Fruit fly (Drosophila melanogaster) whole organism, embryonic: ENCODE measurements around the gene Hsp110.

Experiments
- Atf3 ChIP-seq: fragments of 200-800 bp; sonication (Bioruptor generic); optimal IDR thresholded peaks from 3 replicates; lab custom pipeline; 2016; ENCODE audit warnings: missing biosample characterization, missing genetic modification characterization
- Blimp-1 ChIP-seq: fragments of 200-800 bp; sonication (Bioruptor generic); optimal IDR thresholded peaks from 3 replicates; lab custom pipeline; 2018; ENCODE audit warnings: missing biosample characterization, missing genetic modification characterization, mild to moderate bottlenecking, moderate library complexity, missing genetic modification reagents
- CG11085 ChIP-seq: fragments of 200-800 bp; sonication (Bioruptor generic); IDR thresholded peaks from 2 replicates; pipeline ENCODE4 v1.3.6; 2022; ENCODE audit warnings: missing biosample characterization, missing genetic modification characterization
- CG13287 ChIP-seq: fragments of 200-800 bp; sonication (Bioruptor generic); IDR thresholded peaks from 2 replicates; pipeline ENCODE4 v1.3.6; 2022; ENCODE audit warnings: missing biosample characterization, missing genetic modification characterization; ENCODE audit not compliant: partially characterized antibody
- CG15479 ChIP-seq: fragments of 200-800 bp; sonication (Bioruptor generic); optimal IDR thresholded peaks from 3 replicates; lab custom pipeline; 2019; ENCODE audit warnings: missing biosample characterization, mild to moderate bottlenecking, missing genetic modification characterization, moderate library complexity
- CG15514 ChIP-seq: fragments of 200-800 bp; sonication (Bioruptor generic); optimal IDR thresholded peaks from 3 replicates; lab custom pipeline; 2017; ENCODE audit warnings: missing biosample characterization, missing genetic modification characterization, mild to moderate bottlenecking, moderate library complexity, missing genetic modification reagents
- CG16863 ChIP-seq: fragments of 200-800 bp; sonication (Bioruptor generic); optimal IDR thresholded peaks from 3 replicates; lab custom pipeline; 2016; ENCODE audit warnings: missing biosample characterization, missing genetic modification characterization
- CG17359 ChIP-seq: fragments of 200-800 bp; sonication (Bioruptor generic); optimal IDR thresholded peaks from 3 replicates; lab custom pipeline; 2018; ENCODE audit warnings: missing biosample characterization, mild to moderate bottlenecking, missing genetic modification characterization, moderate library complexity
- CG17568 ChIP-seq: fragments of 200-800 bp; sonication (Bioruptor generic); optimal IDR thresholded peaks from 2 replicates; lab custom pipeline; 2018; ENCODE audit warnings: missing biosample characterization, mild to moderate bottlenecking, missing genetic modification characterization, moderate library complexity
- CG3838 ChIP-seq: fragments of 200-800 bp; sonication (Bioruptor generic); optimal IDR thresholded peaks from 3 replicates; lab custom pipeline; 2016; ENCODE audit warnings: missing biosample characterization, missing genetic modification characterization
- CG42726 ChIP-seq: fragments of 200-800 bp; sonication (Bioruptor generic); IDR thresholded peaks from 2 replicates; pipeline ENCODE4 v1.3.6; 2022; ENCODE audit warnings: missing biosample characterization, missing genetic modification characterization; ENCODE audit not compliant: partially characterized antibody
- CG4360 ChIP-seq: fragments of 200-800 bp; sonication (Bioruptor generic); IDR thresholded peaks from 2 replicates; pipeline ENCODE4 v1.3.6; 2022; ENCODE audit warnings: missing biosample characterization, missing genetic modification characterization
- CG43689 ChIP-seq: fragments of 200-800 bp; sonication (Bioruptor generic); IDR thresholded peaks from 2 replicates; pipeline ENCODE4 v1.3.6; 2022; ENCODE audit warnings: missing biosample characterization, missing genetic modification characterization
- CG4854 ChIP-seq: fragments of 200-800 bp; sonication (Bioruptor generic); optimal IDR thresholded peaks from 2 replicates; lab custom pipeline; 2016; ENCODE audit warnings: missing biosample characterization, missing genetic modification characterization, inconsistent platforms
- CG6689 ChIP-seq: fragments of 200-800 bp; sonication (Bioruptor generic); IDR thresholded peaks from 2 replicates; pipeline ENCODE4 v1.3.6; 2022; ENCODE audit warnings: missing biosample characterization, missing genetic modification characterization
- CG6813 ChIP-seq: fragments of 200-800 bp; sonication (Bioruptor generic); optimal IDR thresholded peaks from 2 replicates; lab custom pipeline; 2017; ENCODE audit warnings: missing biosample characterization, missing genetic modification characterization, mild to moderate bottlenecking, moderate library complexity, missing genetic modification reagents
- CG9437 ChIP-seq: fragments of 200-800 bp; sonication (Bioruptor generic); optimal IDR thresholded peaks from 2 replicates; lab custom pipeline; 2018; ENCODE audit warnings: missing biosample characterization, mild to moderate bottlenecking, missing genetic modification characterization
- CkIIα-i1 ChIP-seq: fragments of 200-800 bp; sonication (Bioruptor generic); IDR thresholded peaks from 2 replicates; pipeline ENCODE4 v1.3.6; 2022; ENCODE audit warnings: missing biosample characterization, missing genetic modification characterization
- Dad ChIP-seq: fragments of 200-800 bp; sonication (Bioruptor generic); optimal IDR thresholded peaks from 3 replicates; lab custom pipeline; 2016; ENCODE audit warnings: missing biosample characterization, missing genetic modification characterization
- Deaf1 ChIP-seq: fragments of 200-800 bp; optimal IDR thresholded peaks from 3 replicates; lab custom pipeline; 2019; ENCODE audit warnings: missing biosample characterization, mild to moderate bottlenecking, missing genetic modification characterization, moderate library complexity
- Dll ChIP-seq: fragments of 200-800 bp; sonication (Bioruptor generic); IDR thresholded peaks from 4 replicates; pipeline ENCODE4 v1.3.6; 2022; ENCODE audit warnings: missing biosample characterization, missing genetic modification characterization; ENCODE audit not compliant: partially characterized antibody
- Drgx ChIP-seq: fragments of 200-800 bp; sonication (Bioruptor generic); IDR thresholded peaks from 2 replicates; pipeline ENCODE4 v1.3.6; 2022; ENCODE audit warnings: missing biosample characterization, missing genetic modification characterization
- E2f2 ChIP-seq: fragments of 200-800 bp; sonication (Bioruptor generic); IDR thresholded peaks from 2 replicates; pipeline ENCODE4 v1.3.6; 2022; ENCODE audit warnings: missing biosample characterization, missing genetic modification characterization
- H15 ChIP-seq: fragments of 200-800 bp; sonication (Bioruptor generic); IDR thresholded peaks from 3 replicates; pipeline ENCODE4 v1.3.6; 2022; ENCODE audit warnings: missing biosample characterization, missing genetic modification characterization
- H2.0 ChIP-seq: fragments of 200-800 bp; sonication (Bioruptor generic); IDR thresholded peaks from 2 replicates; pipeline ENCODE4 v1.3.6; 2022; ENCODE audit warnings: missing biosample characterization, missing genetic modification characterization
- Hand ChIP-seq: fragments of 200-800 bp; sonication (Bioruptor generic); optimal IDR thresholded peaks from 2 replicates; lab custom pipeline; 2017; ENCODE audit warnings: mild to moderate bottlenecking, missing biosample characterization, missing genetic modification reagents, missing genetic modification characterization
- Hey ChIP-seq: fragments of 200-800 bp; sonication (Bioruptor generic); optimal IDR thresholded peaks from 3 replicates; lab custom pipeline; 2018; ENCODE audit warnings: missing biosample characterization, mild to moderate bottlenecking, missing genetic modification characterization
- Hr51 ChIP-seq, 2 experiments: fragments of 200-800 bp; sonication (Bioruptor generic); optimal IDR thresholded peaks; 2 replicates in 1 of 2; 3 replicates in 1 of 2; lab custom pipeline; 2016 to 2018; ENCODE audit warnings: missing biosample characterization in 2 of 2, missing genetic modification characterization in 2 of 2, mild to moderate bottlenecking in 1 of 2, moderate library complexity in 1 of 2
- Jarid2 ChIP-seq: fragments of 200-800 bp; sonication (Bioruptor generic); optimal IDR thresholded peaks from 3 replicates; lab custom pipeline; 2017; ENCODE audit warnings: mild to moderate bottlenecking, missing biosample characterization, missing genetic modification reagents, missing genetic modification characterization
- ab ChIP-seq: fragments of 200-800 bp; sonication (Bioruptor generic); optimal IDR thresholded peaks from 2 replicates; lab custom pipeline; 2016; ENCODE audit warnings: missing biosample characterization, missing genetic modification characterization
- al ChIP-seq: fragments of 200-800 bp; sonication (Bioruptor generic); IDR thresholded peaks from 2 replicates; pipeline ENCODE4 v1.3.6; 2022; ENCODE audit warnings: missing biosample characterization, missing genetic modification characterization
- ato ChIP-seq: fragments of 200-800 bp; sonication (Bioruptor generic); IDR thresholded peaks from 2 replicates; pipeline ENCODE4 v1.3.6; 2022; ENCODE audit warnings: missing biosample characterization, missing genetic modification characterization; ENCODE audit not compliant: partially characterized antibody
- bab2 ChIP-seq: fragments of 200-800 bp; sonication (Bioruptor generic); optimal IDR thresholded peaks from 2 replicates; lab custom pipeline; 2016; ENCODE audit warnings: missing biosample characterization, missing genetic modification characterization
- ci ChIP-seq: fragments of 200-800 bp; sonication (Bioruptor generic); IDR thresholded peaks from 3 replicates; pipeline ENCODE4 v1.3.6; 2022; ENCODE audit warnings: missing biosample characterization, missing genetic modification characterization
- disco-r ChIP-seq: fragments of 200-800 bp; sonication (Bioruptor generic); optimal IDR thresholded peaks from 2 replicates; lab custom pipeline; 2016; ENCODE audit warnings: missing biosample characterization, missing genetic modification characterization
- dmrt11E ChIP-seq: fragments of 200-800 bp; sonication (Bioruptor generic); optimal IDR thresholded peaks from 3 replicates; lab custom pipeline; 2018; ENCODE audit warnings: missing biosample characterization, mild to moderate bottlenecking, missing genetic modification characterization, moderate library complexity
- eve ChIP-seq, 2 experiments: fragments of >200 bp; optimal IDR thresholded peaks; 2 replicates each; lab custom pipeline; 2017; ENCODE audit warnings: missing biosample characterization in 2 of 2, missing genetic modification characterization in 2 of 2
- fd102C ChIP-seq: fragments of 200-800 bp; sonication (Bioruptor generic); optimal IDR thresholded peaks from 2 replicates; lab custom pipeline; 2018; ENCODE audit warnings: missing biosample characterization, mild to moderate bottlenecking, missing genetic modification characterization, moderate library complexity
- gsb ChIP-seq: fragments of 200-800 bp; sonication (Bioruptor generic); IDR thresholded peaks from 2 replicates; pipeline ENCODE4 v1.3.6; 2022; ENCODE audit warnings: missing biosample characterization, missing genetic modification characterization
- klu ChIP-seq: fragments of 200-800 bp; sonication (Bioruptor generic); IDR thresholded peaks from 2 replicates; pipeline ENCODE4 v1.3.6; 2022; ENCODE audit warnings: missing biosample characterization, missing genetic modification characterization
- lab ChIP-seq: fragments of 200-800 bp; sonication (Bioruptor generic); optimal IDR thresholded peaks from 3 replicates; lab custom pipeline; 2017; ENCODE audit warnings: missing biosample characterization, missing genetic modification characterization, mild to moderate bottlenecking, moderate library complexity, missing genetic modification reagents
- lbe ChIP-seq: fragments of 200-800 bp; sonication (Bioruptor generic); optimal IDR thresholded peaks from 2 replicates; lab custom pipeline; 2016; ENCODE audit warnings: missing biosample characterization, mild to moderate bottlenecking, missing genetic modification characterization
- mam ChIP-seq: fragments of 200-800 bp; sonication (Bioruptor generic); optimal IDR thresholded peaks from 3 replicates; lab custom pipeline; 2016; ENCODE audit warnings: missing biosample characterization, missing genetic modification characterization
- p53 ChIP-seq: fragments of 200-800 bp; sonication (Bioruptor generic); optimal IDR thresholded peaks from 2 replicates; lab custom pipeline; 2016; ENCODE audit warnings: missing biosample characterization, missing genetic modification characterization
- pb ChIP-seq: fragments of 200-800 bp; sonication (Bioruptor generic); optimal IDR thresholded peaks from 3 replicates; lab custom pipeline; 2016; ENCODE audit warnings: missing biosample characterization, missing genetic modification characterization
- prd ChIP-seq, 3 experiments: fragments of >200 bp in 2 of 3; fragments of 200-800 bp in 1 of 3; sonication (Bioruptor generic) in 1 of 3; optimal IDR thresholded peaks in 2 of 3; IDR thresholded peaks in 1 of 3; 2 replicates in 2 of 3; 3 replicates in 1 of 3; pipeline versions ENCODE4 v1.3.6 to Lab custom; 2017 to 2022; ENCODE audit warnings: missing biosample characterization in 1 of 3, missing genetic modification characterization in 1 of 3
- salm ChIP-seq: fragments of 200-800 bp; sonication (Bioruptor generic); optimal IDR thresholded peaks from 2 replicates; lab custom pipeline; 2018; ENCODE audit warnings: missing biosample characterization, mild to moderate bottlenecking, missing genetic modification characterization
- sug ChIP-seq: fragments of 200-800 bp; optimal IDR thresholded peaks from 2 replicates; lab custom pipeline; 2019; ENCODE audit warnings: missing biosample characterization, mild to moderate bottlenecking, missing genetic modification characterization, moderate library complexity
- zf30C ChIP-seq: fragments of 200-800 bp; sonication (Bioruptor generic); optimal IDR thresholded peaks from 3 replicates; lab custom pipeline; 2018; ENCODE audit warnings: missing biosample characterization, mild to moderate bottlenecking, missing genetic modification characterization

Gene Hsp110

dm6 chr3L:14003297-14004040, 33.4 kb upstream of the Hsp110 start (continued):
- TF ChIP-seq ato (GFP tag; lab: Robert Waterston, UW): no peak
- TF ChIP-seq CG4360 (GFP tag; lab: Robert Waterston, UW): no peak
- no peak for TF ChIP-seq CG42726 (GFP tag; lab: Robert Waterston, UW)
- TF ChIP-seq Dad (GFP tag; lab: Kevin White, UChicago): no peak
- TF ChIP-seq CG15514 (GFP tag; lab: Kevin White, UChicago): no peak
- no peak for TF ChIP-seq bab2
- TF ChIP-seq Hr51 (GFP tag; optimal IDR thresholded peaks at IDR 0.05; lab: Kevin White, UChicago): no peak
- TF ChIP-seq CkIIα-i1: no peak
- TF ChIP-seq CG4854 (GFP tag; lab: Kevin White, UChicago): no peak
- TF ChIP-seq lbe (GFP tag; lab: Kevin White, UChicago): no peak
- TF ChIP-seq ci (GFP tag; lab: Robert Waterston, UW): no peak
- TF ChIP-seq sug (tag; lab: Kevin White, UChicago): peak; percentile 21
- no peak for TF ChIP-seq al (GFP tag; lab: Robert Waterston, UW)
- TF ChIP-seq CG17568 (GFP tag; lab: Kevin White, UChicago): no peak
- peak; percentile 93 for TF ChIP-seq CG9437 (GFP tag; lab: Kevin White, UChicago)
- no peak for TF ChIP-seq prd (optimal IDR thresholded peaks at IDR 0.05; lab: Kevin White, UChicago)
- 0 out of 3 replicates have a peak, but pooled peaks have one; percentile 22 for TF ChIP-seq prd (GFP tag; IDR thresholded peaks at IDR 0.05; lab: Robert Waterston, UW)
- no peak for TF ChIP-seq Hand (GFP tag; lab: Kevin White, UChicago)
- no peak for TF ChIP-seq CG43689 (GFP tag; lab: Robert Waterston, UW)
- TF ChIP-seq Atf3: no peak
- TF ChIP-seq klu (GFP tag; lab: Robert Waterston, UW): no peak
- no peak for TF ChIP-seq Blimp-1 (GFP tag; lab: Kevin White, UChicago)
- TF ChIP-seq ab (GFP tag; lab: Kevin White, UChicago): no peak
- TF ChIP-seq disco-r (GFP tag; lab: Kevin White, UChicago): no peak
- no peak for TF ChIP-seq p53 (GFP tag; lab: Kevin White, UChicago)
- no peak for TF ChIP-seq zf30C (GFP tag; lab: Kevin White, UChicago)
- TF ChIP-seq gsb (GFP tag; lab: Robert Waterston, UW): no peak
- no peak for TF ChIP-seq H2.0 (GFP tag; lab: Robert Waterston, UW)
- TF ChIP-seq E2f2: no peak; the same call in 1 of the 2 replicates
- TF ChIP-seq salm (tag; lab: Kevin White, UChicago): no peak
- peak; percentile 26 for TF ChIP-seq CG17359 (tag; lab: Kevin White, UChicago)
- TF ChIP-seq dmrt11E: no peak
- no peak for TF ChIP-seq CG11085
- no peak for TF ChIP-seq H15 (GFP tag; lab: Robert Waterston, UW)
- TF ChIP-seq CG6689 (GFP tag; lab: Robert Waterston, UW): no peak
- no peak for TF ChIP-seq pb (GFP tag; lab: Kevin White, UChicago)
- TF ChIP-seq Jarid2 (GFP tag; lab: Kevin White, UChicago): no peak
- TF ChIP-seq eve (GFP tag; optimal IDR thresholded peaks at IDR 0.05; lab: Kevin White, UChicago): no peak
- peak; percentile 68 for TF ChIP-seq CG15479 (GFP tag; lab: Kevin White, UChicago)
- TF ChIP-seq Drgx: 0 out of 2 replicates have a peak, but pooled peaks have one; percentile 21
- no peak for TF ChIP-seq CG16863 (GFP tag; lab: Kevin White, UChicago)
- TF ChIP-seq Deaf1 (tag; lab: Kevin White, UChicago): no peak
- TF ChIP-seq mam: no peak
- TF ChIP-seq CG3838 (GFP tag; lab: Kevin White, UChicago): no peak
- TF ChIP-seq CG6813 (GFP tag; lab: Kevin White, UChicago): no peak
- no peak for TF ChIP-seq CG13287 (GFP tag; lab: Robert Waterston, UW)
- TF ChIP-seq Hey (tag; lab: Kevin White, UChicago): no peak
- no peak for TF ChIP-seq fd102C (GFP tag; lab: Kevin White, UChicago)
- no peak for TF ChIP-seq Dll (GFP tag; lab: Robert Waterston, UW)
- TF ChIP-seq lab (GFP tag; lab: Kevin White, UChicago): no peak
